Fruit fly (Drosophila melanogaster) whole organism, embryonic: ENCODE results near the gene Pex16.

Experiments
- ATbp ChIP-seq: fragments of 200-800 bp; sonication (Bioruptor generic); optimal IDR thresholded peaks from 2 replicates; lab custom pipeline; 2017; ENCODE audit warnings: missing biosample characterization, mild to moderate bottlenecking, missing genetic modification characterization, missing genetic modification reagents
- BtbVII ChIP-seq: fragments of 200-800 bp; sonication (Bioruptor generic); optimal IDR thresholded peaks from 3 replicates; lab custom pipeline; 2017; ENCODE audit warnings: missing biosample characterization, mild to moderate bottlenecking, missing genetic modification characterization
- CG10543 ChIP-seq: fragments of 200-800 bp; sonication (Bioruptor generic); optimal IDR thresholded peaks from 3 replicates; lab custom pipeline; 2017; ENCODE audit warnings: missing biosample characterization, mild to moderate bottlenecking, missing genetic modification characterization, moderate library complexity
- CG10565 ChIP-seq: fragments of 200-800 bp; sonication (Bioruptor generic); optimal IDR thresholded peaks from 3 replicates; lab custom pipeline; 2016; ENCODE audit warnings: missing biosample characterization, mild to moderate bottlenecking, missing genetic modification characterization
- CG11398 ChIP-seq: fragments of 200-800 bp; sonication (Bioruptor generic); optimal IDR thresholded peaks from 2 replicates; lab custom pipeline; 2016; ENCODE audit warnings: missing biosample characterization, missing genetic modification characterization
- CG12155 ChIP-seq: fragments of 200-800 bp; sonication (Bioruptor generic); optimal IDR thresholded peaks from 3 replicates; lab custom pipeline; 2016; ENCODE audit warnings: missing biosample characterization, missing genetic modification characterization
- CG12299 ChIP-seq: fragments of 200-800 bp; sonication (Bioruptor generic); optimal IDR thresholded peaks from 2 replicates; lab custom pipeline; 2018; ENCODE audit warnings: missing biosample characterization, mild to moderate bottlenecking, missing genetic modification characterization
- CG13287 ChIP-seq: fragments of 200-800 bp; sonication (Bioruptor generic); IDR thresholded peaks from 2 replicates; pipeline ENCODE4 v1.3.6; 2022; ENCODE audit warnings: missing biosample characterization, missing genetic modification characterization; ENCODE audit not compliant: partially characterized antibody
- CG17361 ChIP-seq: fragments of 200-800 bp; sonication (Bioruptor generic); IDR thresholded peaks from 3 replicates; pipeline ENCODE4 v1.3.6; 2022; ENCODE audit warnings: missing biosample characterization, missing genetic modification characterization
- CG18619 ChIP-seq: fragments of 200-800 bp; sonication (Bioruptor generic); optimal IDR thresholded peaks from 3 replicates; lab custom pipeline; 2017; ENCODE audit warnings: missing biosample characterization, mild to moderate bottlenecking, missing genetic modification characterization
- CG18764 ChIP-seq: fragments of 200-800 bp; sonication (Bioruptor generic); optimal IDR thresholded peaks from 3 replicates; lab custom pipeline; 2016; ENCODE audit warnings: missing biosample characterization, missing genetic modification characterization
- CG3065 ChIP-seq: fragments of 200-800 bp; sonication (Bioruptor generic); optimal IDR thresholded peaks from 2 replicates; lab custom pipeline; 2016; ENCODE audit warnings: missing biosample characterization, missing genetic modification characterization
- CG3163 ChIP-seq: fragments of 200-800 bp; sonication (Bioruptor generic); optimal IDR thresholded peaks from 3 replicates; lab custom pipeline; 2016; ENCODE audit warnings: missing biosample characterization, missing genetic modification characterization
- CG32532 ChIP-seq: fragments of 200-800 bp; sonication (Bioruptor generic); IDR thresholded peaks from 2 replicates; pipeline ENCODE4 v1.3.6; 2022; ENCODE audit warnings: missing biosample characterization, missing genetic modification characterization
- CG4730 ChIP-seq: fragments of 200-800 bp; sonication (Bioruptor generic); IDR thresholded peaks from 2 replicates; pipeline ENCODE4 v1.3.6; 2022; ENCODE audit warnings: missing biosample characterization, missing genetic modification characterization
- CG6254 ChIP-seq: fragments of 200-800 bp; sonication (Bioruptor generic); optimal IDR thresholded peaks from 3 replicates; lab custom pipeline; 2017; ENCODE audit warnings: mild to moderate bottlenecking, missing biosample characterization, missing genetic modification reagents, missing genetic modification characterization
- CG7271 ChIP-seq: fragments of 200-800 bp; sonication (Bioruptor generic); optimal IDR thresholded peaks from 2 replicates; lab custom pipeline; 2018; ENCODE audit warnings: missing biosample characterization, mild to moderate bottlenecking, missing genetic modification characterization, moderate library complexity
- CG7928 ChIP-seq: fragments of 200-800 bp; sonication (Bioruptor generic); optimal IDR thresholded peaks from 2 replicates; lab custom pipeline; 2017; ENCODE audit warnings: missing biosample characterization, mild to moderate bottlenecking, missing genetic modification characterization
- CG8281 ChIP-seq: fragments of 200-800 bp; sonication (Bioruptor generic); optimal IDR thresholded peaks from 2 replicates; lab custom pipeline; 2018; ENCODE audit warnings: missing biosample characterization, mild to moderate bottlenecking, missing genetic modification characterization, moderate library complexity
- D ChIP-seq, 2 experiments: fragments of 200-800 bp in 1 of 2; fragments of >200 bp in 1 of 2; sonication (Bioruptor generic) in 1 of 2; optimal IDR thresholded peaks; 2 replicates in 1 of 2; 3 replicates in 1 of 2; lab custom pipeline; 2017; ENCODE audit warnings: mild to moderate bottlenecking in 1 of 2, missing biosample characterization in 1 of 2, missing genetic modification characterization in 1 of 2, missing genetic modification reagents in 1 of 2
- ERR ChIP-seq: fragments of 200-800 bp; sonication (Bioruptor generic); optimal IDR thresholded peaks from 2 replicates; lab custom pipeline; 2016; ENCODE audit warnings: missing biosample characterization, missing genetic modification characterization
- Eip74EF ChIP-seq, 2 experiments: fragments of 200-800 bp in 1 of 2; fragments of >200 bp in 1 of 2; sonication (Bioruptor generic) in 1 of 2; optimal IDR thresholded peaks; 2 replicates each; lab custom pipeline; 2017 to 2019; ENCODE audit warnings: missing biosample characterization in 2 of 2, missing genetic modification characterization in 2 of 2, mild to moderate bottlenecking in 1 of 2, moderate library complexity in 1 of 2
- Gsc ChIP-seq: fragments of 200-800 bp; sonication (Bioruptor generic); IDR thresholded peaks from 2 replicates; pipeline ENCODE4 v1.3.6; 2022; ENCODE audit warnings: missing biosample characterization, missing genetic modification characterization
- H2.0 ChIP-seq: fragments of 200-800 bp; sonication (Bioruptor generic); IDR thresholded peaks from 2 replicates; pipeline ENCODE4 v1.3.6; 2022; ENCODE audit warnings: missing biosample characterization, missing genetic modification characterization
- Hand ChIP-seq: fragments of 200-800 bp; sonication (Bioruptor generic); optimal IDR thresholded peaks from 2 replicates; lab custom pipeline; 2017; ENCODE audit warnings: mild to moderate bottlenecking, missing biosample characterization, missing genetic modification reagents, missing genetic modification characterization
- HmgD ChIP-seq: fragments of 200-800 bp; sonication (Bioruptor generic); optimal IDR thresholded peaks from 3 replicates; lab custom pipeline; 2016; ENCODE audit warnings: missing biosample characterization, missing genetic modification characterization
- MESR4 ChIP-seq: fragments of 200-800 bp; sonication (Bioruptor generic); optimal IDR thresholded peaks from 2 replicates; lab custom pipeline; 2018; ENCODE audit warnings: missing biosample characterization, mild to moderate bottlenecking, missing genetic modification characterization, moderate library complexity
- Oaz ChIP-seq: fragments of 200-800 bp; sonication (Bioruptor generic); IDR thresholded peaks from 2 replicates; pipeline ENCODE4 v1.3.6; 2022; ENCODE audit warnings: missing biosample characterization, missing genetic modification characterization
- Sry-β ChIP-seq: fragments of 200-800 bp; sonication (Bioruptor generic); optimal IDR thresholded peaks from 2 replicates; lab custom pipeline; 2018; ENCODE audit warnings: missing biosample characterization, mild to moderate bottlenecking, missing genetic modification characterization, moderate library complexity
- Ssrp ChIP-seq: fragments of 200-800 bp; sonication (Bioruptor generic); optimal IDR thresholded peaks from 2 replicates; lab custom pipeline; 2018; ENCODE audit warnings: missing biosample characterization, mild to moderate bottlenecking, missing genetic modification characterization, moderate library complexity
- bab2 ChIP-seq: fragments of 200-800 bp; sonication (Bioruptor generic); optimal IDR thresholded peaks from 2 replicates; lab custom pipeline; 2016; ENCODE audit warnings: missing biosample characterization, missing genetic modification characterization
- dan ChIP-seq: fragments of 200-800 bp; sonication (Bioruptor generic); IDR thresholded peaks from 2 replicates; pipeline ENCODE4 v1.3.6; 2022; ENCODE audit warnings: missing biosample characterization, missing genetic modification characterization
- danr ChIP-seq: fragments of 200-800 bp; sonication (Bioruptor generic); IDR thresholded peaks from 2 replicates; pipeline ENCODE4 v1.3.6; 2022; ENCODE audit warnings: missing biosample characterization, missing genetic modification characterization
- dysf ChIP-seq: fragments of 200-800 bp; sonication (Bioruptor generic); IDR thresholded peaks from 3 replicates; pipeline ENCODE4 v1.3.6; 2022; ENCODE audit warnings: missing biosample characterization, missing genetic modification characterization
- gem ChIP-seq: fragments of 200-800 bp; sonication (Bioruptor generic); optimal IDR thresholded peaks from 2 replicates; lab custom pipeline; 2019; ENCODE audit warnings: missing biosample characterization, mild to moderate bottlenecking, missing genetic modification characterization, moderate library complexity
- grn ChIP-seq: fragments of 200-800 bp; sonication (Bioruptor generic); optimal IDR thresholded peaks from 3 replicates; lab custom pipeline; 2017; ENCODE audit warnings: missing biosample characterization, missing genetic modification characterization
- ham ChIP-seq: fragments of 200-800 bp; sonication (Bioruptor generic); IDR thresholded peaks from 2 replicates; pipeline ENCODE4 v1.3.6; 2022; ENCODE audit warnings: missing biosample characterization, missing genetic modification characterization
- hth ChIP-seq: fragments of >200 bp; optimal IDR thresholded peaks from 2 replicates; lab custom pipeline; 2017; ENCODE audit warnings: inconsistent platforms
- kay ChIP-seq: fragments of 200-800 bp; sonication (Bioruptor generic); optimal IDR thresholded peaks from 2 replicates; lab custom pipeline; 2016; ENCODE audit warnings: missing biosample characterization, missing genetic modification characterization
- lilli ChIP-seq: fragments of 200-800 bp; sonication (Bioruptor generic); optimal IDR thresholded peaks from 3 replicates; lab custom pipeline; 2016; ENCODE audit warnings: missing biosample characterization, missing genetic modification characterization
- ranshi ChIP-seq: fragments of 200-800 bp; sonication (Bioruptor generic); IDR thresholded peaks from 2 replicates; pipeline ENCODE4 v1.3.6; 2022; ENCODE audit warnings: missing biosample characterization, missing genetic modification characterization
- seq ChIP-seq: fragments of 200-800 bp; sonication (Bioruptor generic); IDR thresholded peaks from 2 replicates; pipeline ENCODE4 v1.3.6; 2022; ENCODE audit warnings: missing biosample characterization, missing genetic modification characterization
- sima ChIP-seq: fragments of 200-800 bp; sonication (Bioruptor generic); optimal IDR thresholded peaks from 2 replicates; lab custom pipeline; 2016; ENCODE audit warnings: missing biosample characterization, missing genetic modification characterization
- so ChIP-seq: fragments of 200-800 bp; sonication (Bioruptor generic); IDR thresholded peaks from 3 replicates; pipeline ENCODE4 v1.3.6; 2022; ENCODE audit warnings: missing biosample characterization, missing genetic modification characterization
- stwl ChIP-seq: fragments of 200-800 bp; sonication (Bioruptor generic); optimal IDR thresholded peaks from 3 replicates; lab custom pipeline; 2018; ENCODE audit warnings: missing biosample characterization, mild to moderate bottlenecking, missing genetic modification characterization, moderate library complexity
- sug ChIP-seq: fragments of 200-800 bp; optimal IDR thresholded peaks from 2 replicates; lab custom pipeline; 2019; ENCODE audit warnings: missing biosample characterization, mild to moderate bottlenecking, missing genetic modification characterization, moderate library complexity
- usp ChIP-seq: fragments of >200 bp; optimal IDR thresholded peaks from 2 replicates; lab custom pipeline; 2017; ENCODE audit warnings: missing biosample characterization, missing genetic modification characterization
- yki ChIP-seq: fragments of >200 bp; optimal IDR thresholded peaks from 3 replicates; lab custom pipeline; 2018
- zfh1 ChIP-seq: fragments of 200-800 bp; sonication (Bioruptor generic); IDR thresholded peaks from 3 replicates; pipeline ENCODE4 v1.3.6; 2022; ENCODE audit warnings: missing biosample characterization, missing genetic modification characterization

The Pex16 gene

dm6 chr3L:20784812-20785671, 7.0 kb upstream of the Pex16 start (continued):
- TF ChIP-seq ranshi (GFP tag; lab: Robert Waterston, UW) (peak; percentile 37; the same call in 1 of the 2 replicates), stwl (tag; lab: Kevin White, UChicago) (peak; percentile 8), Oaz (no peak), CG12155 (GFP tag; lab: Kevin White, UChicago) (peak; percentile 21), Sry-β (GFP tag; lab: Kevin White, UChicago) (peak; percentile 100), CG11398 (GFP tag; lab: Kevin White, UChicago) (no peak), sima (GFP tag; lab: Kevin White, UChicago) (no peak), CG10565 (GFP tag; lab: Kevin White, UChicago) (no peak), D (optimal IDR thresholded peaks at IDR 0.05; lab: Kevin White, UChicago) (no peak), D (GFP tag; optimal IDR thresholded peaks at IDR 0.05; lab: Kevin White, UChicago) (peak; percentile 41), bab2 (no peak), sug (tag; lab: Kevin White, UChicago) (peak; percentile 73), CG17361 (GFP tag; lab: Robert Waterston, UW) (peak; percentile 77; the same call in 2 of the 3 replicates), CG7271 (tag; lab: Kevin White, UChicago) (no peak), Ssrp (no peak), seq (peak; percentile 41; the same call in 1 of the 2 replicates), ATbp (GFP tag; lab: Kevin White, UChicago) (peak; percentile 22), CG3065 (GFP tag; lab: Kevin White, UChicago) (no peak), yki (lab: Kevin White, UChicago) (peak; percentile 72), usp (GFP tag; lab: Kevin White, UChicago) (no peak), Hand (GFP tag; lab: Kevin White, UChicago) (peak; percentile 8), CG18619 (GFP tag; lab: Kevin White, UChicago) (peak; percentile 41), Gsc (GFP tag; lab: Robert Waterston, UW) (no peak), dan (GFP tag; lab: Robert Waterston, UW) (no peak), ERR (no peak), CG18764 (GFP tag; lab: Kevin White, UChicago) (no peak), kay (GFP tag; lab: Kevin White, UChicago) (peak; percentile 62), CG10543 (GFP tag; lab: Kevin White, UChicago) (peak; percentile 59), zfh1 (GFP tag; lab: Robert Waterston, UW) (0 out of 3 replicates have a peak, but pooled peaks have one; percentile 52), CG3163 (no peak), ham (no peak), CG13287 (GFP tag; lab: Robert Waterston, UW) (peak; percentile 50), hth (lab: Kevin White, UChicago) (no peak), CG8281 (tag; lab: Kevin White, UChicago) (peak; percentile 0), lilli (peak; percentile 23), H2.0 (no peak), CG7928 (GFP tag; lab: Kevin White, UChicago) (no peak), CG6254 (GFP tag; lab: Kevin White, UChicago) (no peak), dysf (GFP tag; lab: Robert Waterston, UW) (no peak), CG12299 (peak; percentile 32), BtbVII (peak; percentile 37), MESR4 (no peak), danr (no peak), grn (GFP tag; lab: Kevin White, UChicago) (peak; percentile 92), HmgD (GFP tag; lab: Kevin White, UChicago) (no peak), CG4730 (GFP tag; lab: Robert Waterston, UW) (no peak), CG32532 (GFP tag; lab: Robert Waterston, UW) (peak; percentile 46; the same call in 1 of the 2 replicates), so (GFP tag; lab: Robert Waterston, UW) (peak; percentile 57; the same call in 1 of the 3 replicates), Eip74EF (GFP tag; optimal IDR thresholded peaks at IDR 0.05; lab: Kevin White, UChicago) (peak in 1 of 2 experiments; percentile 56), gem (tag; lab: Kevin White, UChicago) (peak; percentile 58)
